Worm (Caenorhabditis elegans) whole organism, L1 larva: ENCODE results near the gene T13C2.3.

Experiments used
- C04F5.9 ChIP-seq: sonication (generic microtip); optimal IDR thresholded peaks from 2 replicates; lab custom pipeline; 2016; ENCODE audit warnings: missing genetic modification characterization, missing compliant biosample characterization
- C16A3.4 ChIP-seq: fragments of 150-350 bp; optimal IDR thresholded peaks from 2 replicates; lab custom pipeline; 2014; ENCODE audit warnings: missing biosample characterization, missing genetic modification characterization
- C34B4.2 ChIP-seq: sonication (generic microtip); optimal IDR thresholded peaks from 2 replicates; lab custom pipeline; 2017; ENCODE audit warnings: mild to moderate bottlenecking, missing genetic modification characterization, missing compliant biosample characterization
- F16B12.6 ChIP-seq: fragments of 150-350 bp; optimal IDR thresholded peaks from 2 replicates; lab custom pipeline; 2014; ENCODE audit warnings: missing biosample characterization, missing genetic modification characterization
- aha-1 ChIP-seq: fragments of 150-350 bp; optimal IDR thresholded peaks from 2 replicates; lab custom pipeline; 2014; ENCODE audit warnings: missing biosample characterization, missing genetic modification characterization
- blmp-1 ChIP-seq: fragments of 150-350 bp; optimal IDR thresholded peaks from 2 replicates; lab custom pipeline; 2014; ENCODE audit warnings: missing biosample characterization, missing genetic modification characterization
- ceh-63 ChIP-seq: fragments of 200-800 bp; sonication (Bioruptor generic); optimal IDR thresholded peaks from 2 replicates; lab custom pipeline; 2018; ENCODE audit warnings: mild to moderate bottlenecking, missing genetic modification characterization, missing compliant biosample characterization
- ceh-8 ChIP-seq: fragments of 200-800 bp; sonication (Bioruptor generic); optimal IDR thresholded peaks from 2 replicates; lab custom pipeline; 2018; ENCODE audit warnings: mild to moderate bottlenecking, missing genetic modification characterization, moderate library complexity, missing compliant biosample characterization
- ceh-82 ChIP-seq, 3 experiments: fragments of 150-350 bp in 1 of 3; sonication (generic microtip) in 2 of 3; optimal IDR thresholded peaks; 2 replicates each; lab custom pipeline; 2014 to 2017; ENCODE audit warnings: missing biosample characterization in 3 of 3, missing genetic modification characterization in 3 of 3
- ceh-90 ChIP-seq: sonication (generic microtip); optimal IDR thresholded peaks from 2 replicates; lab custom pipeline; 2016; ENCODE audit warnings: missing genetic modification characterization, missing compliant biosample characterization
- ces-1 ChIP-seq: fragments of 150-350 bp; optimal IDR thresholded peaks from 2 replicates; lab custom pipeline; 2014; ENCODE audit warnings: missing biosample characterization, missing genetic modification reagents, missing genetic modification characterization
- dpl-1 ChIP-seq, 3 experiments: fragments of 150-350 bp in 2 of 3; sonication (generic microtip) in 1 of 3; optimal IDR thresholded peaks; 2 replicates each; lab custom pipeline; 2014 to 2017; ENCODE audit warnings: missing biosample characterization in 3 of 3, missing genetic modification characterization in 3 of 3, missing genetic modification reagents in 3 of 3
- dsc-1 ChIP-seq: sonication (generic microtip); optimal IDR thresholded peaks from 2 replicates; lab custom pipeline; 2016; ENCODE audit warnings: mild to moderate bottlenecking, missing genetic modification characterization, missing compliant biosample characterization
- efl-1 ChIP-seq, 4 experiments: fragments of 150-350 bp; optimal IDR thresholded peaks in 3 of 4; peaks in 1 of 4; 1 replicate in 1 of 4; 2 replicates in 3 of 4; lab custom pipeline; 2014; ENCODE audit warnings: missing biosample characterization in 2 of 4, missing genetic modification characterization in 2 of 4, missing genetic modification reagents in 2 of 4
- efl-3 ChIP-seq: fragments of 200-800 bp; sonication (Bioruptor generic); optimal IDR thresholded peaks from 2 replicates; lab custom pipeline; 2018; ENCODE audit warnings: mild to moderate bottlenecking, missing genetic modification characterization, missing compliant biosample characterization
- egl-27 ChIP-seq, 2 experiments: fragments of 150-350 bp in 1 of 2; sonication (generic microtip); optimal IDR thresholded peaks; 3 replicates each; lab custom pipeline; 2017 to 2018; ENCODE audit warnings: missing biosample characterization in 2 of 2, missing genetic modification characterization in 2 of 2, missing genetic modification reagents in 2 of 2
- elt-2 ChIP-seq: sonication (generic microtip); optimal IDR thresholded peaks from 2 replicates; lab custom pipeline; 2016; ENCODE audit warnings: missing genetic modification characterization, mild to moderate bottlenecking, inconsistent platforms, missing compliant biosample characterization, missing genetic modification reagents
- elt-3 ChIP-seq, 6 experiments: fragments of 150-350 bp in 1 of 6; sonication (generic microtip); optimal IDR thresholded peaks; 2 replicates each; lab custom pipeline; 2017 to 2018; ENCODE audit warnings: missing biosample characterization in 6 of 6, missing genetic modification characterization in 6 of 6, inconsistent platforms in 1 of 6
- fkh-8 ChIP-seq: sonication (generic microtip); optimal IDR thresholded peaks from 2 replicates; lab custom pipeline; 2016; ENCODE audit warnings: mild to moderate bottlenecking, missing genetic modification characterization, missing compliant biosample characterization
- grh-1 ChIP-seq: fragments of 200-800 bp; sonication (Bioruptor generic); IDR thresholded peaks from 2 replicates; pipeline ENCODE4 v1.3.6; 2022; ENCODE audit warnings: missing genetic modification reagents, missing genetic modification characterization, missing compliant biosample characterization
- hlh-17 ChIP-seq: fragments of 200-800 bp; sonication (Bioruptor generic); optimal IDR thresholded peaks from 2 replicates; lab custom pipeline; 2018; ENCODE audit warnings: missing genetic modification characterization, mild to moderate bottlenecking, missing compliant biosample characterization, moderate library complexity, borderline replicate concordance
- hlh-4 ChIP-seq: sonication (generic microtip); optimal IDR thresholded peaks from 2 replicates; lab custom pipeline; 2016; ENCODE audit warnings: mild to moderate bottlenecking, missing genetic modification characterization, missing compliant biosample characterization
- irx-1 ChIP-seq: sonication (generic microtip); optimal IDR thresholded peaks from 2 replicates; lab custom pipeline; 2016; ENCODE audit warnings: missing genetic modification characterization, missing compliant biosample characterization
- lin-13 ChIP-seq: fragments of 150-350 bp; optimal IDR thresholded peaks from 2 replicates; lab custom pipeline; 2014; ENCODE audit warnings: missing biosample characterization, missing genetic modification reagents, missing genetic modification characterization
- lin-14 ChIP-seq: fragments of 200-800 bp; sonication (Bioruptor generic); optimal IDR thresholded peaks from 2 replicates; lab custom pipeline; 2018; ENCODE audit warnings: mild to moderate bottlenecking, missing genetic modification characterization, moderate library complexity, missing compliant biosample characterization
- lin-35 ChIP-seq, 2 experiments: fragments of 150-350 bp; optimal IDR thresholded peaks; 2 replicates each; lab custom pipeline; 2014; ENCODE audit warnings: missing biosample characterization in 2 of 2, missing genetic modification characterization in 2 of 2, missing genetic modification reagents in 2 of 2
- mab-9 ChIP-seq: fragments of 200-800 bp; sonication (Bioruptor generic); IDR thresholded peaks from 2 replicates; pipeline ENCODE4 v1.3.6; 2022; ENCODE audit warnings: missing genetic modification reagents, missing genetic modification characterization, missing compliant biosample characterization
- mdl-1 ChIP-seq, 2 experiments: fragments of 150-350 bp; optimal IDR thresholded peaks; 2 replicates each; lab custom pipeline; 2014 to 2017; ENCODE audit warnings: missing biosample characterization in 2 of 2, missing genetic modification characterization in 2 of 2, inconsistent platforms in 1 of 2
- mef-2 ChIP-seq: fragments of 150-350 bp; optimal IDR thresholded peaks from 2 replicates; lab custom pipeline; 2014; ENCODE audit warnings: missing biosample characterization, missing genetic modification characterization
- mep-1 ChIP-seq: fragments of 150-350 bp; optimal IDR thresholded peaks from 2 replicates; lab custom pipeline; 2014; ENCODE audit warnings: missing biosample characterization, missing genetic modification characterization
- nhr-11 ChIP-seq: fragments of 150-350 bp; optimal IDR thresholded peaks from 2 replicates; lab custom pipeline; 2014; ENCODE audit warnings: missing biosample characterization, missing genetic modification characterization
- nhr-12 ChIP-seq: sonication (generic microtip); optimal IDR thresholded peaks from 2 replicates; lab custom pipeline; 2017; ENCODE audit warnings: missing biosample characterization, missing genetic modification characterization
- nhr-19 ChIP-seq: fragments of 200-800 bp; sonication (Bioruptor generic); conservative IDR thresholded peaks from 2 replicates; pipeline ENCODE4 v1.3.6; 2022; ENCODE audit warnings: missing genetic modification characterization, missing compliant biosample characterization
- nhr-237 ChIP-seq: fragments of 150-350 bp; optimal IDR thresholded peaks from 2 replicates; lab custom pipeline; 2014; ENCODE audit warnings: missing biosample characterization, missing genetic modification characterization
- nhr-71 ChIP-seq: sonication (generic microtip); optimal IDR thresholded peaks from 2 replicates; lab custom pipeline; 2016; ENCODE audit warnings: mild to moderate bottlenecking, missing genetic modification characterization, moderate library complexity, missing compliant biosample characterization
- nhr-76 ChIP-seq: sonication (generic microtip); optimal IDR thresholded peaks from 2 replicates; lab custom pipeline; 2017; ENCODE audit warnings: missing biosample characterization, missing genetic modification characterization
- nhr-77 ChIP-seq: fragments of 150-350 bp; optimal IDR thresholded peaks from 2 replicates; lab custom pipeline; 2014; ENCODE audit warnings: missing biosample characterization, missing genetic modification characterization
- pax-3 ChIP-seq: fragments of 200-800 bp; sonication (Bioruptor generic); optimal IDR thresholded peaks from 2 replicates; lab custom pipeline; 2018; ENCODE audit warnings: mild to moderate bottlenecking, missing genetic modification characterization, moderate library complexity, missing compliant biosample characterization
- skn-1 ChIP-seq: fragments of 150-350 bp; optimal IDR thresholded peaks from 2 replicates; lab custom pipeline; 2014; ENCODE audit warnings: missing biosample characterization, missing genetic modification characterization
- snpc-4 ChIP-seq: fragments of 150-350 bp; optimal IDR thresholded peaks from 2 replicates; lab custom pipeline; 2014; ENCODE audit warnings: missing biosample characterization, missing genetic modification characterization
- snu-23 ChIP-seq: sonication (generic microtip); optimal IDR thresholded peaks from 2 replicates; lab custom pipeline; 2016; ENCODE audit warnings: missing genetic modification characterization, missing compliant biosample characterization
- swsn-7 ChIP-seq: sonication (generic microtip); optimal IDR thresholded peaks from 2 replicates; lab custom pipeline; 2016; ENCODE audit warnings: missing genetic modification characterization, missing compliant biosample characterization
- tbx-2 ChIP-seq: sonication (generic microtip); optimal IDR thresholded peaks from 2 replicates; lab custom pipeline; 2016; ENCODE audit warnings: missing genetic modification characterization, missing compliant biosample characterization
- tlp-1 ChIP-seq: fragments of 150-350 bp; optimal IDR thresholded peaks from 2 replicates; lab custom pipeline; 2014; ENCODE audit warnings: missing biosample characterization, missing genetic modification characterization
- unc-62 ChIP-seq: fragments of 150-350 bp; optimal IDR thresholded peaks from 2 replicates; lab custom pipeline; 2014; ENCODE audit warnings: missing biosample characterization, missing genetic modification reagents, missing genetic modification characterization
- unc-86 ChIP-seq: sonication (generic microtip); optimal IDR thresholded peaks from 2 replicates; lab custom pipeline; 2016; ENCODE audit warnings: missing genetic modification characterization, missing compliant biosample characterization
- vab-15 ChIP-seq: sonication (generic microtip); optimal IDR thresholded peaks from 2 replicates; lab custom pipeline; 2017; ENCODE audit warnings: missing genotype, mild to moderate bottlenecking, missing genetic modification characterization, missing compliant biosample characterization
- xbp-1 ChIP-seq: sonication (generic microtip); optimal IDR thresholded peaks from 2 replicates; lab custom pipeline; 2016; ENCODE audit warnings: missing genetic modification characterization, missing compliant biosample characterization

Gene T13C2.3

ce11 chrII:6838270-6838878 lies 49.3 kb downstream of the T13C2.3 start:
- TF ChIP-seq elt-2 (tag; lab: Kevin White, UChicago) (no peak), C04F5.9 (tag; lab: Kevin White, UChicago) (no peak), aha-1 (no peak), C34B4.2 (no peak), vab-15 (tag; lab: Kevin White, UChicago) (peak; percentile 41), ceh-82 (tag; optimal IDR thresholded peaks at IDR 0.05; lab: Kevin White, UChicago) (no peak), hlh-4 (tag; lab: Kevin White, UChicago) (no peak), irx-1 (tag; lab: Kevin White, UChicago) (no peak), unc-86 (tag; lab: Kevin White, UChicago) (no peak), xbp-1 (tag; lab: Kevin White, UChicago) (no peak), lin-13 (no peak), elt-3 (tag; optimal IDR thresholded peaks at IDR 0.05; lab: Kevin White, UChicago) (no peak), nhr-76 (tag; lab: Kevin White, UChicago) (no peak), nhr-11 (tag; lab: Kevin White, UChicago) (no peak), mep-1 (peak; percentile 0), fkh-8 (peak; percentile 41), tbx-2 (tag; lab: Kevin White, UChicago) (peak; percentile 47), efl-1 (optimal IDR thresholded peaks at IDR 0.05; lab: Kevin White, UChicago) (no peak), efl-1 (GFP tag; optimal IDR thresholded peaks at IDR 0.05 in 1 of 2; lab: Kevin White, UChicago) (peak in 1 of 2 experiments; percentile 87), mef-2 (no peak), mab-9 (GFP tag; lab: Robert Waterston, UW) (peak; percentile 55; the same call in 1 of the 2 replicates), mdl-1 (tag; optimal IDR thresholded peaks at IDR 0.05; lab: Kevin White, UChicago) (peak in 1 of 2 experiments; percentile 8), nhr-71 (tag; lab: Kevin White, UChicago) (peak; percentile 15), lin-14 (peak; percentile 87), egl-27 (tag; optimal IDR thresholded peaks at IDR 0.05; lab: Kevin White, UChicago) (peak; percentile 72 to 84), ceh-63 (GFP tag; lab: Kevin White, UChicago) (no peak), C16A3.4 (tag; lab: Kevin White, UChicago) (no peak), hlh-17 (GFP tag; lab: Kevin White, UChicago) (no peak), F16B12.6 (tag; lab: Kevin White, UChicago) (no peak), blmp-1 (peak; percentile 67), ceh-8 (GFP tag; lab: Kevin White, UChicago) (peak; percentile 58), ces-1 (no peak)

ce11 chrII:6838977-6839376 lies 49.9 kb downstream of the T13C2.3 start:
- TF ChIP-seq dpl-1 (GFP tag; optimal IDR thresholded peaks at IDR 0.05; lab: Kevin White, UChicago) (no peak), ceh-63 (GFP tag; lab: Kevin White, UChicago) (no peak), tlp-1 (tag; lab: Kevin White, UChicago) (no peak), nhr-11 (tag; lab: Kevin White, UChicago) (no peak), nhr-237 (no peak), grh-1 (GFP tag; lab: Robert Waterston, UW) (no peak), nhr-76 (tag; lab: Kevin White, UChicago) (no peak), ces-1 (no peak), dsc-1 (tag; lab: Kevin White, UChicago) (peak; percentile 70), nhr-77 (tag; lab: Kevin White, UChicago) (peak; percentile 1), efl-3 (GFP tag; lab: Kevin White, UChicago) (no peak), swsn-7 (tag; lab: Kevin White, UChicago) (peak; percentile 41), mdl-1 (tag; optimal IDR thresholded peaks at IDR 0.05; lab: Kevin White, UChicago) (peak in 1 of 2 experiments; percentile 47), mep-1 (peak; percentile 24), C34B4.2 (no peak), ceh-90 (tag; lab: Kevin White, UChicago) (no peak), nhr-12 (tag; lab: Kevin White, UChicago) (no peak), ceh-82 (tag; optimal IDR thresholded peaks at IDR 0.05; lab: Kevin White, UChicago) (peak in 1 of 3 experiments; percentile 23), snpc-4 (tag; lab: Kevin White, UChicago) (no peak), pax-3 (no peak), unc-62 (no peak), lin-35 (GFP tag; optimal IDR thresholded peaks at IDR 0.05; lab: Kevin White, UChicago) (peak; percentile 14 to 46), skn-1 (no peak), nhr-19 (GFP tag; lab: Robert Waterston, UW) (no peak; the same call in 1 of the 2 replicates), efl-1 (optimal IDR thresholded peaks at IDR 0.05; lab: Kevin White, UChicago) (peak; percentile 19 to 35), efl-1 (GFP tag; optimal IDR thresholded peaks at IDR 0.05 in 1 of 2; lab: Kevin White, UChicago) (peak in 1 of 2 experiments; percentile 83), irx-1 (tag; lab: Kevin White, UChicago) (peak; percentile 68), elt-2 (tag; lab: Kevin White, UChicago) (no peak), unc-86 (tag; lab: Kevin White, UChicago) (peak; percentile 15), C16A3.4 (tag; lab: Kevin White, UChicago) (no peak), snu-23 (GFP tag; lab: Kevin White, UChicago) (peak; percentile 74), C04F5.9 (tag; lab: Kevin White, UChicago) (no peak), aha-1 (no peak)
